Worm (Caenorhabditis elegans) whole organism, L4 larva: ENCODE measurements around the gene srh-85.
A peak's percentile ranks its signal among the peaks of the same experiment; 100 is the strongest.

Experiments
- F26F4.8 ChIP-seq: fragments of 200-800 bp; sonication (Bioruptor generic); conservative IDR thresholded peaks from 2 replicates; pipeline ENCODE4 v1.3.6; 2022; ENCODE audit warnings: missing genetic modification characterization, missing compliant biosample characterization
- F44E2.7 ChIP-seq: fragments of 200-800 bp; sonication (Bioruptor generic); IDR thresholded peaks from 2 replicates; pipeline ENCODE4 v2.1.2; 2022; ENCODE audit warnings: missing genetic modification characterization, missing compliant biosample characterization
- F49E8.2 ChIP-seq: sonication (generic microtip); optimal IDR thresholded peaks from 2 replicates; lab custom pipeline; 2016; ENCODE audit warnings: missing compliant biosample characterization, mild to moderate bottlenecking, missing genetic modification characterization, borderline replicate concordance
- R02D3.7 ChIP-seq: fragments of 150-350 bp; sonication (generic microtip); optimal IDR thresholded peaks from 3 replicates; lab custom pipeline; 2014; ENCODE audit warnings: missing biosample characterization, missing genetic modification characterization
- Y5F2A.4 ChIP-seq: fragments of 200-800 bp; sonication (Bioruptor generic); optimal IDR thresholded peaks from 2 replicates; lab custom pipeline; 2018; ENCODE audit warnings: mild to moderate bottlenecking, missing genetic modification characterization, missing compliant biosample characterization
- Y75B8A.6 ChIP-seq: fragments of 200-800 bp; sonication (Bioruptor generic); IDR thresholded peaks from 2 replicates; pipeline ENCODE4 v1.3.6; 2022; ENCODE audit warnings: missing genetic modification reagents, missing genetic modification characterization, missing compliant biosample characterization
- ZK546.5 ChIP-seq, 2 experiments: sonication (generic microtip); optimal IDR thresholded peaks; 2 replicates each; lab custom pipeline; 2017; ENCODE audit warnings: missing biosample characterization in 2 of 2, missing genetic modification characterization in 2 of 2
- aha-1 ChIP-seq: fragments of 150-350 bp; peaks from one replicate; lab custom pipeline; 2014; ENCODE audit warnings: missing biosample characterization, missing genetic modification characterization
- aly-2 ChIP-seq: sonication (generic microtip); optimal IDR thresholded peaks from 2 replicates; lab custom pipeline; 2018; ENCODE audit warnings: missing biosample characterization, missing genetic modification characterization
- arid-1 ChIP-seq: fragments of 200-800 bp; sonication (Bioruptor generic); conservative IDR thresholded peaks from 2 replicates; pipeline ENCODE4 v1.3.6; 2022; ENCODE audit warnings: missing genetic modification reagents, missing genetic modification characterization, missing compliant biosample characterization
- ceh-28 ChIP-seq: fragments of 150-350 bp; optimal IDR thresholded peaks from 2 replicates; lab custom pipeline; 2014; ENCODE audit warnings: missing biosample characterization, missing genetic modification reagents, missing genetic modification characterization
- ceh-62 ChIP-seq: sonication (generic microtip); optimal IDR thresholded peaks from 2 replicates; lab custom pipeline; 2017; ENCODE audit warnings: missing biosample characterization, missing genetic modification characterization
- ces-1 ChIP-seq: fragments of 150-350 bp; sonication (generic microtip); optimal IDR thresholded peaks from 4 replicates; lab custom pipeline; 2014; ENCODE audit warnings: missing biosample characterization, missing genetic modification reagents, missing genetic modification characterization
- daf-19 ChIP-seq: fragments of 200-800 bp; sonication (Bioruptor generic); conservative IDR thresholded peaks from 2 replicates; pipeline ENCODE4 v1.3.6; 2022; ENCODE audit warnings: missing genetic modification characterization, missing compliant biosample characterization
- dmd-6 ChIP-seq: fragments of 200-800 bp; sonication (Bioruptor generic); IDR thresholded peaks from 2 replicates; pipeline ENCODE4 v1.3.6; 2022; ENCODE audit warnings: missing genetic modification reagents, missing genetic modification characterization, missing compliant biosample characterization
- duxl-1 ChIP-seq: sonication (generic microtip); optimal IDR thresholded peaks from 2 replicates; lab custom pipeline; 2016; ENCODE audit warnings: mild to moderate bottlenecking, missing genetic modification characterization, moderate library complexity, missing compliant biosample characterization; ENCODE audit not compliant: poor library complexity
- dve-1 ChIP-seq: sonication (generic microtip); optimal IDR thresholded peaks from 2 replicates; lab custom pipeline; 2017; ENCODE audit warnings: antibody characterized with exemption, mild to moderate bottlenecking, missing genetic modification characterization, missing compliant biosample characterization; ENCODE audit not compliant: insufficient read depth
- egl-27 ChIP-seq: sonication (generic microtip); optimal IDR thresholded peaks from 3 replicates; lab custom pipeline; 2017; ENCODE audit warnings: missing biosample characterization, missing genetic modification reagents, missing genetic modification characterization
- egl-43 ChIP-seq: fragments of 200-800 bp; sonication (Bioruptor generic); IDR thresholded peaks from 2 replicates; pipeline ENCODE4 v1.3.6; 2022; ENCODE audit warnings: missing genetic modification reagents, missing genetic modification characterization, missing compliant biosample characterization
- hlh-11 ChIP-seq: fragments of 200-800 bp; sonication (Bioruptor generic); optimal IDR thresholded peaks from 2 replicates; lab custom pipeline; 2018; ENCODE audit warnings: mild to moderate bottlenecking, missing genetic modification characterization, missing compliant biosample characterization
- lim-7 ChIP-seq: fragments of 200-800 bp; sonication (Bioruptor generic); IDR thresholded peaks from 2 replicates; pipeline ENCODE4 v1.3.6; 2022; ENCODE audit warnings: missing genetic modification characterization, missing compliant biosample characterization
- lin-38 ChIP-seq: fragments of 200-800 bp; sonication (Bioruptor generic); IDR thresholded peaks from 2 replicates; pipeline ENCODE4 v1.3.6; 2022; ENCODE audit warnings: missing genetic modification reagents, missing genetic modification characterization, missing compliant biosample characterization
- lin-39 ChIP-seq: fragments of 150-350 bp; optimal IDR thresholded peaks from 2 replicates; lab custom pipeline; 2014; ENCODE audit warnings: missing biosample characterization, missing genetic modification reagents, missing genetic modification characterization
- mep-1 ChIP-seq: fragments of 150-350 bp; sonication (generic microtip); optimal IDR thresholded peaks from 3 replicates; lab custom pipeline; 2014; ENCODE audit warnings: missing biosample characterization, missing genetic modification characterization
- mes-2 ChIP-seq: sonication (generic microtip); optimal IDR thresholded peaks from 2 replicates; lab custom pipeline; 2016; ENCODE audit warnings: missing genotype, mild to moderate bottlenecking, missing genetic modification characterization, missing compliant biosample characterization; ENCODE audit not compliant: poor library complexity, severe bottlenecking
- mxl-2 ChIP-seq: fragments of 200-800 bp; sonication (Bioruptor generic); conservative IDR thresholded peaks from 2 replicates; pipeline ENCODE4 v1.3.6; 2022; ENCODE audit warnings: missing genetic modification reagents, missing genetic modification characterization, missing compliant biosample characterization
- nhr-102 ChIP-seq: sonication (generic microtip); optimal IDR thresholded peaks from 2 replicates; lab custom pipeline; 2016; ENCODE audit warnings: mild to moderate bottlenecking, missing genetic modification characterization, moderate library complexity, missing compliant biosample characterization
- nhr-111 ChIP-seq: fragments of 200-800 bp; sonication (Bioruptor generic); optimal IDR thresholded peaks from 2 replicates; lab custom pipeline; 2018; ENCODE audit warnings: mild to moderate bottlenecking, missing genetic modification characterization, missing compliant biosample characterization
- nhr-28 ChIP-seq: fragments of 150-350 bp; optimal IDR thresholded peaks from 2 replicates; lab custom pipeline; 2014; ENCODE audit warnings: missing biosample characterization, missing genetic modification characterization
- nhr-77 ChIP-seq: fragments of 150-350 bp; optimal IDR thresholded peaks from 2 replicates; lab custom pipeline; 2014; ENCODE audit warnings: missing biosample characterization, missing genetic modification characterization
- pha-4 ChIP-seq, 2 experiments: fragments of 150-350 bp in 1 of 2; fragments of 200-800 bp in 1 of 2; sonication (Bioruptor generic) in 1 of 2; IDR thresholded peaks in 1 of 2; optimal IDR thresholded peaks in 1 of 2; 2 replicates each; pipeline versions ENCODE4 v1.3.6 to Lab custom; 2014 to 2022; ENCODE audit warnings: missing genetic modification characterization in 2 of 2, missing genetic modification reagents in 2 of 2, missing biosample characterization in 1 of 2, missing compliant biosample characterization in 1 of 2
- pqm-1 ChIP-seq: sonication (generic microtip); optimal IDR thresholded peaks from 2 replicates; lab custom pipeline; 2017; ENCODE audit warnings: missing biosample characterization, missing genetic modification characterization
- saeg-2 ChIP-seq: fragments of 200-800 bp; sonication (Bioruptor generic); IDR thresholded peaks from 2 replicates; pipeline ENCODE4 v1.3.6; 2022; ENCODE audit warnings: missing genetic modification reagents, missing genetic modification characterization, missing compliant biosample characterization
- set-16 ChIP-seq: fragments of 200-800 bp; sonication (Bioruptor generic); IDR thresholded peaks from 2 replicates; pipeline ENCODE4 v1.3.6; 2022; ENCODE audit warnings: missing genetic modification reagents, missing genetic modification characterization, missing compliant biosample characterization
- skn-1 ChIP-seq: fragments of 150-350 bp; optimal IDR thresholded peaks from 2 replicates; lab custom pipeline; 2014; ENCODE audit warnings: missing biosample characterization, missing genetic modification characterization
- snpc-1.2 ChIP-seq: fragments of 200-800 bp; sonication (Bioruptor generic); IDR thresholded peaks from 2 replicates; pipeline ENCODE4 v1.3.6; 2022; ENCODE audit warnings: missing genetic modification reagents, missing genetic modification characterization, missing compliant biosample characterization
- tag-97 ChIP-seq: fragments of 200-800 bp; sonication (Bioruptor generic); IDR thresholded peaks from 2 replicates; pipeline ENCODE4 v1.3.6; 2022; ENCODE audit warnings: missing genetic modification characterization, missing compliant biosample characterization
- unc-62 ChIP-seq, 3 experiments: fragments of 150-350 bp in 1 of 3; sonication (generic microtip); optimal IDR thresholded peaks in 2 of 3; peaks in 1 of 3; 1 replicate in 1 of 3; 2 replicates in 2 of 3; lab custom pipeline; 2014 to 2017; ENCODE audit warnings: missing biosample characterization in 3 of 3, missing genetic modification characterization in 3 of 3, missing genetic modification reagents in 3 of 3, missing genotype in 1 of 3
- zip-2 ChIP-seq: fragments of 150-350 bp; optimal IDR thresholded peaks from 2 replicates; lab custom pipeline; 2014; ENCODE audit warnings: missing biosample characterization, missing genetic modification characterization

srh-85 gene

DNA sequence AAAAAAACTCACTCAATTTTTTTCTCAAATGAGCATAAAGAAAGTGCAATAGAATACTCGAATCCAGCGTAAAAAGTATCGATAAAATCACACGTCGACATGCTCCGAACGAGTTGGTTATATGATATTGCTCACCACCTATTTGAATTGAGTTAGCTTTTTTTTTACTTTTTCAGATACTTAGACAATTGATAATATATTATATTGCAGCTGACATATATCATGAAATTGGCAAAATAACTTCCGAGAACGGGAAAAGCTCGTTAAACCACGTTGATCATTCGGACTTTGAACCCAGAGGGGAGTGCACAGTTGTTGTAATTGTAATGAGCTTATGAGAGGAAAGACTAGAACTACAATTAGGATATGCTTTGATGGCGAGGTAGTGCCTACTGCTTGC is 23.2 kb upstream of the srh-85 start, which contains the start of gene srw-136:
srw-136 (minus strand) TSS at position 101 of the 400 bp plus-strand sequence.
- TF ChIP-seq aly-2 (tag; lab: Kevin White, UChicago) (no peak), nhr-28 (tag; lab: Kevin White, UChicago) (no peak), unc-62 (GFP tag; optimal IDR thresholded peaks at IDR 0.05 in 1 of 2; lab: Kevin White, UChicago) (peak in 1 of 2 experiments; percentile 41), unc-62 (tag; optimal IDR thresholded peaks at IDR 0.05; lab: Kevin White, UChicago) (no peak), F44E2.7 (GFP tag; lab: Robert Waterston, UW) (no peak)

DNA sequence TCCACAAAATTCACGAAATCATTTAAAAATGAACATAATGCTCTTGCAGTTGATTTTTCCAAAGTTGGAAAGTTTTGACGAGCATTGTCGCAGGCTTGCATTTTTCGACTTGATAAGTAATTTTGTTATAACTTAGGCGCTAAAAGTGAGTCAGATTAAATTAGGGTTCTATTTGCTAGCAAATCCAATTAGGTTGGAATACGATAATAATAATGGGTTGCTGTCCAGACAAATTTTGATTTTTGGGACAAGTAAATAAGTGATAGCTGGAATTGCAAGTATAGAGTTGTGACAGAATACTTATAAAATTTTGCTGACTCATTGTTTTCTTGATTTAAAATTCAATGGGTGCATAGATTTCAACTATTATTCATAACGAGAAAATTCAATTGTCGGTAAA is 18.7 kb upstream of the srh-85 start, which contains the start of gene srw-112:
srw-112 (minus strand) TSS at position 101 of the 400 bp plus-strand sequence.
- TF ChIP-seq zip-2 (tag; lab: Kevin White, UChicago) (no peak), nhr-77 (tag; lab: Kevin White, UChicago) (no peak), egl-43 (GFP tag; lab: Robert Waterston, UW) (no peak), ceh-28 (no peak), aha-1 (tag; lab: Kevin White, UChicago) (peak; percentile 19), F26F4.8 (GFP tag; lab: Robert Waterston, UW) (no peak), Y75B8A.6 (GFP tag; lab: Robert Waterston, UW) (no peak), Y5F2A.4 (GFP tag; lab: Kevin White, UChicago) (no peak)
- TF ChIP-seq, all 104 proteins: peak for 1

DNA sequence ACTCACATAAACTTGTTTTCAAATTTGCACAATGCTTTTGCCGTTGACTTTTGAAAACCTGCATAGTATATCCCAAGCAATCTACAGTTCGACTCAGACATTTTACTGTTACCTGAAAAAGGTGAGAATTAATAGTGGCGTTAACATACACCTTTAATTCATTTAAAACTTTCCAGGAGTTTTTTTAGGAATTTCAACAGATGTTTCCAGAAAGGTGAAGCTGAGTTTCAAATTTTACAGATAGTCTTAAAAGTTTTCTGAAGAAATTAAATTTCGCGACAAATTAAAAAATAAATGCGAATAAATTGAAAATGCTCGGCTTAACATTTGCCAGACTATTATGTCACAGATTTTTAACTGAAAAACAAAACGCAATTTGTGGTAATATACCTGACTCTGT is 12.4 kb upstream of the srh-85 start, which contains the start of gene srw-119:
srw-119 (minus strand) TSS at position 101 of the 400 bp plus-strand sequence.
- TF ChIP-seq F26F4.8 (GFP tag; lab: Robert Waterston, UW) (no peak), ces-1 (GFP tag; lab: Kevin White, UChicago) (no peak), pha-4 (GFP tag; IDR thresholded peaks at IDR 0.05; lab: Robert Waterston, UW) (no peak), pha-4 (tag; optimal IDR thresholded peaks at IDR 0.05; lab: Kevin White, UChicago) (no peak), nhr-111 (GFP tag; lab: Kevin White, UChicago) (no peak), mxl-2 (GFP tag; lab: Robert Waterston, UW) (no peak), duxl-1 (tag; lab: Kevin White, UChicago) (no peak), nhr-102 (no peak), snpc-1.2 (GFP tag; lab: Robert Waterston, UW) (no peak), daf-19 (no peak), ceh-62 (tag; lab: Kevin White, UChicago) (no peak), lin-38 (no peak), mep-1 (tag; lab: Kevin White, UChicago) (no peak), F49E8.2 (tag; lab: Kevin White, UChicago) (no peak), tag-97 (no peak), arid-1 (GFP tag; lab: Robert Waterston, UW) (no peak), lin-39 (tag; lab: Kevin White, UChicago) (no peak), R02D3.7 (no peak), saeg-2 (GFP tag; lab: Robert Waterston, UW) (no peak)

DNA sequence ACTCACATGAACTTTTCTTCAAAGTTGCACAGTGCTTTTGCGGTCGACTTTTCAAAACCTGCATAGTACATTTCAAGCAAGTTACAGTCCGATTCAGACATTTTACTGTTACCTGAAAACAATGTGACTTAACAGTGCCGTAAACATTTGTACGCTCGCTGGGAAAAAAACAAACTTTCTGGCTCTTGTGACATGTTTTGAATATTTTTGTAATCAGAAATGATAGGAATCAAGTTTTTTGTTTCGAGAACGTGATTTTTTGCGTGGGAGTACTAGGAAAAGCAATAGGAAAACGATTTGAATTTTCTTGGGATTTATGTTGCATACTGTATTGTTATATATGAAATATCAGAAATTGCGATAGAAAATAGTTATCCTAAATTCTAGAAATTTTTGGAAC is 8.8 kb upstream of the srh-85 start, which contains the start of gene srw-120:
srw-120 (minus strand) TSS at position 101 of the 400 bp plus-strand sequence.
- TF ChIP-seq mxl-2 (GFP tag; lab: Robert Waterston, UW), result no peak
- TF ChIP-seq saeg-2 (GFP tag; lab: Robert Waterston, UW), result no peak
- no peak for TF ChIP-seq lin-39 (tag; lab: Kevin White, UChicago)

DNA sequence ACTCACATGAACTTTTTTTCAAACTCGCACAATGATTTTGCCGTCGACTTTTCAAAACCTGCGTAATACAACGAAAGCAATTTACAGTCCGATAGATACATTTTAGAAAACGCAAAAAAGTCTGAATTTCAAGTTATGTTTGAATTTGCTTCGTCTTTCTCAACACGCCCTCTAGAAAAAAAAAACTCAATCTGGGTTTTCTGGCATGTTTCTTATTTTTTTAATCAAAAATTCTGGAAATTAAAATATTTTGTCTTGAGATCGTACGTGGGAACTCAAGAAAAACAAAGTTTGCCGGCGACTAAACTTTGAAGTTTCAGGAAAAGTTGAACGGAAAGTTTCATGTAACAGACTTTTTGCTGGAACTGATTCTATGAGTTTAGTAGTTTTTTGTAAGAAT is 6.5 kb upstream of the srh-85 start, which contains the start of gene srw-115:
srw-115 (minus strand) TSS at position 101 of the 400 bp plus-strand sequence.
- TF ChIP-seq lim-7 (GFP tag; lab: Robert Waterston, UW) (no peak), pha-4 (GFP tag; IDR thresholded peaks at IDR 0.05; lab: Robert Waterston, UW) (no peak), pha-4 (tag; optimal IDR thresholded peaks at IDR 0.05; lab: Kevin White, UChicago) (no peak), nhr-111 (GFP tag; lab: Kevin White, UChicago) (no peak), skn-1 (tag; lab: Kevin White, UChicago) (no peak), ZK546.5 (tag; optimal IDR thresholded peaks at IDR 0.05; lab: Kevin White, UChicago) (no peak), pqm-1 (tag; lab: Kevin White, UChicago) (no peak), dve-1 (tag; lab: Kevin White, UChicago) (no peak), F44E2.7 (GFP tag; lab: Robert Waterston, UW) (no peak), hlh-11 (tag; lab: Kevin White, UChicago) (no peak), egl-27 (tag; lab: Kevin White, UChicago) (no peak), set-16 (GFP tag; lab: Robert Waterston, UW) (no peak), F49E8.2 (tag; lab: Kevin White, UChicago) (no peak), mes-2 (tag; lab: Kevin White, UChicago) (no peak), dmd-6 (GFP tag; lab: Robert Waterston, UW) (no peak), snpc-1.2 (GFP tag; lab: Robert Waterston, UW) (no peak)
